Worm (Caenorhabditis elegans) whole organism, L4/young adult: ENCODE results near the gene pzf-1.

Experiments used
- W03F9.2 ChIP-seq: fragments of 150-350 bp; optimal IDR thresholded peaks from 2 replicates; lab custom pipeline; 2014; ENCODE audit warnings: missing biosample characterization, missing genetic modification characterization
- dao-5 ChIP-seq: sonication (generic microtip); optimal IDR thresholded peaks from 2 replicates; lab custom pipeline; 2016; ENCODE audit warnings: missing genotype, missing genetic modification characterization, moderate library complexity, missing compliant biosample characterization
- him-1 ChIP-seq: sonication (generic microtip); optimal IDR thresholded peaks from 2 replicates; lab custom pipeline; 2016; ENCODE audit warnings: missing genotype, missing genetic modification reagents, missing genetic modification characterization, missing compliant biosample characterization

- no peak for TF ChIP-seq W03F9.2
- TF ChIP-seq dao-5: no peak
- no peak for TF ChIP-seq him-1 (tag; lab: Kevin White, UChicago)
Observed at ce11 chrV:15974836-15975235, 46.6 kb upstream of the pzf-1 start, which contains the start of gene sru-22.
